Fruit fly (Drosophila melanogaster) whole organism, adult: ENCODE measurements around the gene RpL30.
A peak's percentile ranks its signal among the peaks of the same experiment; 100 is the strongest.

Experiments used
- CG11617 ChIP-seq: fragments of 200-800 bp; sonication (Bioruptor generic); optimal IDR thresholded peaks from 2 replicates; lab custom pipeline; 2017; ENCODE audit warnings: mild to moderate bottlenecking, missing biosample characterization, missing genetic modification reagents, missing genetic modification characterization
- CG12768 ChIP-seq: fragments of 200-800 bp; sonication (Bioruptor generic); optimal IDR thresholded peaks from 2 replicates; lab custom pipeline; 2017; ENCODE audit warnings: missing biosample characterization, missing genetic modification characterization, mild to moderate bottlenecking, moderate library complexity, missing genetic modification reagents
- CG14711 ChIP-seq: fragments of 200-800 bp; sonication (Bioruptor generic); optimal IDR thresholded peaks from 2 replicates; lab custom pipeline; 2018; ENCODE audit warnings: missing biosample characterization, mild to moderate bottlenecking, missing genetic modification characterization, moderate library complexity
- CG1620 ChIP-seq: fragments of 200-800 bp; sonication (Bioruptor generic); optimal IDR thresholded peaks from 2 replicates; lab custom pipeline; 2016; ENCODE audit warnings: missing biosample characterization, missing genetic modification characterization
- CG33017 ChIP-seq: fragments of 200-800 bp; sonication (Bioruptor generic); optimal IDR thresholded peaks from 2 replicates; lab custom pipeline; 2018; ENCODE audit warnings: missing biosample characterization, mild to moderate bottlenecking, missing genetic modification characterization, moderate library complexity
- CG5204 ChIP-seq: fragments of 200-800 bp; sonication (Bioruptor generic); optimal IDR thresholded peaks from 2 replicates; lab custom pipeline; 2016; ENCODE audit warnings: missing biosample characterization, missing genetic modification characterization
- CG7045 ChIP-seq: fragments of 200-800 bp; sonication (Bioruptor generic); optimal IDR thresholded peaks from 2 replicates; lab custom pipeline; 2017; ENCODE audit warnings: missing biosample characterization, mild to moderate bottlenecking, missing genetic modification characterization
- CG7101 ChIP-seq: fragments of 200-800 bp; sonication (Bioruptor generic); optimal IDR thresholded peaks from 2 replicates; lab custom pipeline; 2018; ENCODE audit warnings: missing biosample characterization, mild to moderate bottlenecking, missing genetic modification characterization, moderate library complexity
- Clk ChIP-seq: fragments of 200-800 bp; sonication (Bioruptor generic); optimal IDR thresholded peaks from 2 replicates; lab custom pipeline; 2017; ENCODE audit warnings: missing biosample characterization, missing genetic modification characterization
- Crg-1 ChIP-seq: fragments of 200-800 bp; sonication (Bioruptor generic); optimal IDR thresholded peaks from 2 replicates; lab custom pipeline; 2016; ENCODE audit warnings: missing biosample characterization, missing genetic modification characterization
- Hr96 ChIP-seq: fragments of 200-800 bp; sonication (Bioruptor generic); optimal IDR thresholded peaks from 2 replicates; lab custom pipeline; 2016; ENCODE audit warnings: missing biosample characterization, missing genetic modification characterization
- Mnt ChIP-seq: fragments of 200-800 bp; sonication (Bioruptor generic); optimal IDR thresholded peaks from 2 replicates; lab custom pipeline; 2016; ENCODE audit warnings: missing biosample characterization, mild to moderate bottlenecking, missing genetic modification characterization
- bab1 ChIP-seq: fragments of 200-800 bp; sonication (Bioruptor generic); optimal IDR thresholded peaks from 3 replicates; lab custom pipeline; 2019; ENCODE audit warnings: missing biosample characterization, mild to moderate bottlenecking, missing genetic modification characterization, moderate library complexity
- cic ChIP-seq: fragments of 200-800 bp; sonication (Bioruptor generic); optimal IDR thresholded peaks from 2 replicates; lab custom pipeline; 2017; ENCODE audit warnings: missing biosample characterization, mild to moderate bottlenecking, missing genetic modification characterization, moderate library complexity
- cnc ChIP-seq, 2 experiments: fragments of >200 bp; optimal IDR thresholded peaks; 2 replicates each; lab custom pipeline; 2017
- kay ChIP-seq: fragments of 200-800 bp; sonication (Bioruptor generic); peaks from one replicate; lab custom pipeline; 2016; ENCODE audit warnings: missing biosample characterization, missing genetic modification characterization, borderline replicate concordance
- ovo ChIP-seq: fragments of 200-800 bp; sonication (Bioruptor generic); optimal IDR thresholded peaks from 2 replicates; lab custom pipeline; 2016; ENCODE audit warnings: missing biosample characterization, missing genetic modification characterization
- pad ChIP-seq: fragments of 200-800 bp; sonication (Bioruptor generic); optimal IDR thresholded peaks from 3 replicates; lab custom pipeline; 2017; ENCODE audit warnings: missing biosample characterization, missing genetic modification characterization, mild to moderate bottlenecking, moderate library complexity, missing genetic modification reagents
- tj ChIP-seq: fragments of 200-800 bp; sonication (Bioruptor generic); optimal IDR thresholded peaks from 3 replicates; lab custom pipeline; 2017; ENCODE audit warnings: missing biosample characterization, mild to moderate bottlenecking, missing genetic modification characterization, moderate library complexity
- toe ChIP-seq: fragments of 200-800 bp; sonication (Bioruptor generic); optimal IDR thresholded peaks from 2 replicates; lab custom pipeline; 2016; ENCODE audit warnings: missing biosample characterization, missing genetic modification characterization

Gene RpL30

dm6 chr2L:18967897-18968296 is 41.2 kb downstream of the RpL30 start:
- no peak for TF ChIP-seq pad (GFP tag; lab: Kevin White, UChicago)
- no peak for TF ChIP-seq CG33017 (tag; lab: Kevin White, UChicago)
- no peak for TF ChIP-seq CG14711
- no peak for TF ChIP-seq CG5204
- TF ChIP-seq CG11617 (GFP tag; lab: Kevin White, UChicago): no peak
- no peak for TF ChIP-seq CG7045 (GFP tag; lab: Kevin White, UChicago)
- TF ChIP-seq Clk (GFP tag; lab: Kevin White, UChicago): no peak
- TF ChIP-seq CG12768 (GFP tag; lab: Kevin White, UChicago): no peak
- no peak for TF ChIP-seq bab1 (GFP tag; lab: Kevin White, UChicago)
- TF ChIP-seq Crg-1 (GFP tag; lab: Kevin White, UChicago): no peak
- TF ChIP-seq CG1620: no peak
- no peak for TF ChIP-seq ovo (GFP tag; lab: Kevin White, UChicago)
- TF ChIP-seq cnc (optimal IDR thresholded peaks at IDR 0.05; lab: Kevin White, UChicago): no peak
- no peak for TF ChIP-seq Mnt (GFP tag; lab: Kevin White, UChicago)
- no peak for TF ChIP-seq tj (GFP tag; lab: Kevin White, UChicago)

- TF ChIP-seq cnc (optimal IDR thresholded peaks at IDR 0.05; lab: Kevin White, UChicago) (no peak), Mnt (GFP tag; lab: Kevin White, UChicago) (no peak), CG11617 (GFP tag; lab: Kevin White, UChicago) (peak; percentile 82), CG14711 (peak; percentile 79), CG7101 (tag; lab: Kevin White, UChicago) (peak; percentile 78), CG33017 (tag; lab: Kevin White, UChicago) (peak; percentile 12), toe (GFP tag; lab: Kevin White, UChicago) (no peak), ovo (GFP tag; lab: Kevin White, UChicago) (no peak), Crg-1 (GFP tag; lab: Kevin White, UChicago) (no peak), kay (GFP tag; lab: Kevin White, UChicago) (peak; percentile 26), pad (GFP tag; lab: Kevin White, UChicago) (peak; percentile 51), Clk (GFP tag; lab: Kevin White, UChicago) (no peak), bab1 (GFP tag; lab: Kevin White, UChicago) (peak; percentile 92), CG7045 (GFP tag; lab: Kevin White, UChicago) (peak; percentile 60), CG5204 (peak; percentile 13), tj (GFP tag; lab: Kevin White, UChicago) (peak; percentile 31), CG1620 (no peak), cic (no peak), Hr96 (GFP tag; lab: Kevin White, UChicago) (no peak), CG12768 (GFP tag; lab: Kevin White, UChicago) (peak; percentile 42)
Observed at dm6 chr2L:18966844-18967243, 42.3 kb downstream of the RpL30 start.

DNA sequence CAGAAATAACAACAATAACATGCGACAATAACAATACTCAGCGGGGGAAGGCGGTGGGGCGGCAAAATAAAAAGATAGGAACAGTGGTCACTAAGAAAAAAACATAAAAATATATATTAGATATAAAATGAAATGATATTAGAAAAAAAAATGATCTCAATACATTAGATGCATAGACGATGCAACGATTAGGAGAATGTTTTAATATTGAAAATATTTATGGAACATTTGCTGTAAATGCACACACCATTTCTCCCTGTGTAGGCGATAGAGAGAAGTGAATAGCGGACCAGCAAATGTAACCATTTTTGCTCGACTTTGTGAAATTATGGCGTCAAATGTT is 42.9 kb downstream of the RpL30 start:
- TF ChIP-seq CG5204: peak; percentile 84
- TF ChIP-seq tj (GFP tag; lab: Kevin White, UChicago): peak; percentile 49
- peak; percentile 45 for TF ChIP-seq Hr96 (GFP tag; lab: Kevin White, UChicago)
- TF ChIP-seq pad (GFP tag; lab: Kevin White, UChicago): peak; percentile 49
- peak; percentile 90 for TF ChIP-seq CG7101 (tag; lab: Kevin White, UChicago)
- TF ChIP-seq cic: peak; percentile 66
- TF ChIP-seq Mnt (GFP tag; lab: Kevin White, UChicago): peak; percentile 62
- peak; percentile 71 for TF ChIP-seq ovo (GFP tag; lab: Kevin White, UChicago)
- peak; percentile 86 for TF ChIP-seq CG33017 (tag; lab: Kevin White, UChicago)
- TF ChIP-seq cnc (optimal IDR thresholded peaks at IDR 0.05; lab: Kevin White, UChicago): no peak
- peak; percentile 92 for TF ChIP-seq CG7045 (GFP tag; lab: Kevin White, UChicago)
- peak; percentile 81 for TF ChIP-seq CG11617 (GFP tag; lab: Kevin White, UChicago)
- peak; percentile 49 for TF ChIP-seq Clk (GFP tag; lab: Kevin White, UChicago)
- TF ChIP-seq bab1 (GFP tag; lab: Kevin White, UChicago): peak; percentile 91
- peak; percentile 89 for TF ChIP-seq CG14711
- TF ChIP-seq CG12768 (GFP tag; lab: Kevin White, UChicago): peak; percentile 87
- peak; percentile 75 for TF ChIP-seq Crg-1 (GFP tag; lab: Kevin White, UChicago)
- TF ChIP-seq toe (GFP tag; lab: Kevin White, UChicago): peak; percentile 84
- TF ChIP-seq kay (GFP tag; lab: Kevin White, UChicago): no peak
- TF ChIP-seq CG1620: peak; percentile 74

DNA sequence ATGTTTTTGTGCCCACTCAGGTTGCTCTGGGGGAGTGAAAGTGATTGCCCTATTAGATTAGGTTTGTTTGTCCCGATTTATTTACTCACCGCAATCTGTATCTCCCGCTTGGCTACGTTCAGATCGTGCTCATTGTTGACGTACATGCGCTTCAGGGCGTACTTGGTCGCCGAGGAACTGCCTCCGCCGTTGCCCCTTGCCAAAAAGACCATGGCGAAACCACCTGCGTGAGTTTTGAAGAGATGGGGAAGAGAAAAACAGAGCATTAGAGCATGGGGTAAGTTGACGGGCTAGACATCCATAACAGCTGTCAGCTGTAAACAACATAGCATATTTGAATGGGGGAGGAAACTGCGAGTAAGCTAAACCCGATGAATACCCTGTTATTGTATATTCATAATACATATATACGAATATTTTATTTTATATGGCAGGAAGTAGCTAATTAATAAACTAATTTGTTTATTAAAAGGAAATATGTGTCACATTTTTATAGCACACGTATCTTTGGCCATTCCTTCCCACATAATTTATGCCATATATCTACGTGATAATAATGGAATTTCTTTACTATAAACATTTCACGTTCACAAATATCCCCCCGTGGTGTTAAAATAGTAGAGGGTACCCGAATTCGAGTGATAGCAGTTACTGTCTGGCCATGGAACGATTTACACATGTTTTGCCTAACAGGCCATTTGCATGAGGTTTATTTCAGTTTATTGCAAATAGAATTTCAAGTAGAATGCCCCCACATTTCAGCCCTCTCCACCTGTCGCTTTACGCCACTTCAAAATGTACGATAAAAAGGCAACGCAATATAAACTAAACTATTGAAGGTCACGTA is 43.5 kb downstream of the RpL30 start:
- TF ChIP-seq CG11617 (GFP tag; lab: Kevin White, UChicago) (no peak), Mnt (GFP tag; lab: Kevin White, UChicago) (no peak), tj (GFP tag; lab: Kevin White, UChicago) (no peak), kay (GFP tag; lab: Kevin White, UChicago) (peak; percentile 58), Hr96 (GFP tag; lab: Kevin White, UChicago) (no peak), cic (peak; percentile 41), bab1 (GFP tag; lab: Kevin White, UChicago) (no peak), CG1620 (no peak), CG33017 (tag; lab: Kevin White, UChicago) (peak; percentile 40), CG7045 (GFP tag; lab: Kevin White, UChicago) (no peak), Clk (GFP tag; lab: Kevin White, UChicago) (peak; percentile 26)
